Fruit fly (Drosophila melanogaster) whole organism, embryonic: ENCODE measurements around the gene CG13609.
A peak's percentile ranks its signal among the peaks of the same experiment; 100 is the strongest.

Experiments
- Atf3 ChIP-seq: fragments of 200-800 bp; sonication (Bioruptor generic); optimal IDR thresholded peaks from 3 replicates; lab custom pipeline; 2016; ENCODE audit warnings: missing biosample characterization, missing genetic modification characterization
- B-H2 ChIP-seq: fragments of 200-800 bp; sonication (Bioruptor generic); optimal IDR thresholded peaks from 2 replicates; lab custom pipeline; 2018; ENCODE audit warnings: missing biosample characterization, mild to moderate bottlenecking, missing genetic modification characterization
- BtbVII ChIP-seq: fragments of 200-800 bp; sonication (Bioruptor generic); optimal IDR thresholded peaks from 3 replicates; lab custom pipeline; 2017; ENCODE audit warnings: missing biosample characterization, mild to moderate bottlenecking, missing genetic modification characterization
- CG10431 ChIP-seq: fragments of 200-800 bp; sonication (Bioruptor generic); optimal IDR thresholded peaks from 3 replicates; lab custom pipeline; 2018; ENCODE audit warnings: missing biosample characterization, mild to moderate bottlenecking, missing genetic modification characterization
- CG10959 ChIP-seq: fragments of 200-800 bp; sonication (Bioruptor generic); IDR thresholded peaks from 2 replicates; pipeline ENCODE4 v1.3.6; 2022; ENCODE audit warnings: missing biosample characterization, missing genetic modification characterization
- CG12071 ChIP-seq: fragments of 200-800 bp; sonication (Bioruptor generic); optimal IDR thresholded peaks from 3 replicates; lab custom pipeline; 2018; ENCODE audit warnings: missing biosample characterization, mild to moderate bottlenecking, missing genetic modification characterization
- CG12104 ChIP-seq: fragments of 200-800 bp; sonication (Bioruptor generic); optimal IDR thresholded peaks from 3 replicates; lab custom pipeline; 2016; ENCODE audit warnings: missing biosample characterization, missing genetic modification characterization
- CG12299 ChIP-seq: fragments of 200-800 bp; sonication (Bioruptor generic); optimal IDR thresholded peaks from 2 replicates; lab custom pipeline; 2018; ENCODE audit warnings: missing biosample characterization, mild to moderate bottlenecking, missing genetic modification characterization
- CG14014 ChIP-seq: fragments of 200-800 bp; sonication (Bioruptor generic); IDR thresholded peaks from 2 replicates; pipeline ENCODE4 v1.3.6; 2022; ENCODE audit warnings: missing biosample characterization, missing genetic modification characterization
- CG15696 ChIP-seq: fragments of 200-800 bp; sonication (Bioruptor generic); optimal IDR thresholded peaks from 2 replicates; lab custom pipeline; 2019; ENCODE audit warnings: missing biosample characterization, mild to moderate bottlenecking, missing genetic modification characterization, moderate library complexity
- CG1647 ChIP-seq: fragments of 200-800 bp; sonication (Bioruptor generic); optimal IDR thresholded peaks from 3 replicates; lab custom pipeline; 2016; ENCODE audit warnings: missing biosample characterization, missing genetic modification characterization
- CG17802 ChIP-seq: fragments of 200-800 bp; sonication (Bioruptor generic); optimal IDR thresholded peaks from 2 replicates; lab custom pipeline; 2018; ENCODE audit warnings: missing biosample characterization, mild to moderate bottlenecking, missing genetic modification characterization, moderate library complexity
- CG2199 ChIP-seq: fragments of 200-800 bp; sonication (Bioruptor generic); IDR thresholded peaks from 3 replicates; pipeline ENCODE4 v1.3.6; 2022; ENCODE audit warnings: missing biosample characterization, missing genetic modification characterization
- CG33557 ChIP-seq: fragments of 200-800 bp; sonication (Bioruptor generic); optimal IDR thresholded peaks from 2 replicates; lab custom pipeline; 2019; ENCODE audit warnings: missing biosample characterization, mild to moderate bottlenecking, missing genetic modification characterization, moderate library complexity
- CG43689 ChIP-seq: fragments of 200-800 bp; sonication (Bioruptor generic); IDR thresholded peaks from 2 replicates; pipeline ENCODE4 v1.3.6; 2022; ENCODE audit warnings: missing biosample characterization, missing genetic modification characterization
- CG4404 ChIP-seq: fragments of 200-800 bp; sonication (Bioruptor generic); IDR thresholded peaks from 2 replicates; pipeline ENCODE4 v1.3.6; 2022; ENCODE audit warnings: missing biosample characterization, missing genetic modification characterization
- CG4730 ChIP-seq: fragments of 200-800 bp; sonication (Bioruptor generic); IDR thresholded peaks from 2 replicates; pipeline ENCODE4 v1.3.6; 2022; ENCODE audit warnings: missing biosample characterization, missing genetic modification characterization
- CG8089 ChIP-seq: fragments of 200-800 bp; sonication (Bioruptor generic); optimal IDR thresholded peaks from 3 replicates; lab custom pipeline; 2016; ENCODE audit warnings: missing biosample characterization, missing genetic modification characterization
- CG9215 ChIP-seq: fragments of 200-800 bp; sonication (Bioruptor generic); IDR thresholded peaks from 2 replicates; pipeline ENCODE4 v1.3.6; 2022; ENCODE audit warnings: missing biosample characterization, missing genetic modification characterization
- CoRest ChIP-seq: fragments of 200-800 bp; sonication (Bioruptor generic); optimal IDR thresholded peaks from 3 replicates; lab custom pipeline; 2018; ENCODE audit warnings: missing biosample characterization, mild to moderate bottlenecking, missing genetic modification characterization, moderate library complexity
- D ChIP-seq, 2 experiments: fragments of 200-800 bp in 1 of 2; fragments of >200 bp in 1 of 2; sonication (Bioruptor generic) in 1 of 2; optimal IDR thresholded peaks; 2 replicates in 1 of 2; 3 replicates in 1 of 2; lab custom pipeline; 2017; ENCODE audit warnings: mild to moderate bottlenecking in 1 of 2, missing biosample characterization in 1 of 2, missing genetic modification characterization in 1 of 2, missing genetic modification reagents in 1 of 2
- D19A ChIP-seq: fragments of 200-800 bp; optimal IDR thresholded peaks from 3 replicates; lab custom pipeline; 2019; ENCODE audit warnings: missing biosample characterization, mild to moderate bottlenecking, missing genetic modification characterization, moderate library complexity
- Drgx ChIP-seq: fragments of 200-800 bp; sonication (Bioruptor generic); IDR thresholded peaks from 2 replicates; pipeline ENCODE4 v1.3.6; 2022; ENCODE audit warnings: missing biosample characterization, missing genetic modification characterization
- MBD-R2 ChIP-seq: fragments of 200-800 bp; sonication (Bioruptor generic); IDR thresholded peaks from 2 replicates; pipeline ENCODE4 v1.3.6; 2022; ENCODE audit warnings: missing biosample characterization, missing genetic modification characterization
- Mrtf ChIP-seq: fragments of 200-800 bp; sonication (Bioruptor generic); IDR thresholded peaks from 3 replicates; pipeline ENCODE4 v1.3.6; 2022; ENCODE audit warnings: missing biosample characterization, missing genetic modification characterization
- Ravus ChIP-seq: fragments of 200-800 bp; sonication (Bioruptor generic); IDR thresholded peaks from 2 replicates; pipeline ENCODE4 v1.3.6; 2022; ENCODE audit warnings: missing biosample characterization, missing genetic modification characterization
- Sox102F ChIP-seq: fragments of 200-800 bp; sonication (Bioruptor generic); optimal IDR thresholded peaks from 2 replicates; lab custom pipeline; 2018; ENCODE audit warnings: missing biosample characterization, mild to moderate bottlenecking, missing genetic modification characterization, moderate library complexity
- Trl ChIP-seq, 3 experiments: fragments of >200 bp in 2 of 3; fragments of 200-800 bp in 1 of 3; sonication (Bioruptor generic) in 1 of 3; optimal IDR thresholded peaks; 2 replicates in 1 of 3; 3 replicates in 2 of 3; lab custom pipeline; 2016 to 2017; ENCODE audit warnings: missing biosample characterization in 1 of 3, missing genetic modification characterization in 1 of 3
- ac ChIP-seq: fragments of 200-800 bp; sonication (Bioruptor generic); optimal IDR thresholded peaks from 3 replicates; lab custom pipeline; 2017; ENCODE audit warnings: missing biosample characterization, mild to moderate bottlenecking, missing genetic modification characterization
- ase ChIP-seq: fragments of 200-800 bp; sonication (Bioruptor generic); IDR thresholded peaks from 3 replicates; pipeline ENCODE4 v1.3.6; 2022; ENCODE audit warnings: missing biosample characterization, missing genetic modification characterization
- cas ChIP-seq: fragments of 200-800 bp; sonication (Bioruptor generic); IDR thresholded peaks from 2 replicates; pipeline ENCODE4 v1.3.6; 2022; ENCODE audit warnings: missing biosample characterization, missing genetic modification characterization
- chif ChIP-seq, 2 experiments: fragments of 200-800 bp; sonication (Bioruptor generic); optimal IDR thresholded peaks; 3 replicates each; lab custom pipeline; 2016; ENCODE audit warnings: missing biosample characterization in 2 of 2, missing genetic modification characterization in 2 of 2
- crc ChIP-seq: fragments of 200-800 bp; sonication (Bioruptor generic); optimal IDR thresholded peaks from 2 replicates; lab custom pipeline; 2016; ENCODE audit warnings: missing biosample characterization, missing genetic modification characterization
- croc ChIP-seq: fragments of 200-800 bp; sonication (Bioruptor generic); conservative IDR thresholded peaks from 3 replicates; pipeline ENCODE4 v1.3.6; 2022; ENCODE audit warnings: missing biosample characterization, missing genetic modification characterization
- crol ChIP-seq: fragments of 200-800 bp; sonication (Bioruptor generic); IDR thresholded peaks from 2 replicates; pipeline ENCODE4 v1.3.6; 2022; ENCODE audit warnings: missing biosample characterization, missing genetic modification characterization
- emc ChIP-seq: fragments of 200-800 bp; sonication (Bioruptor generic); optimal IDR thresholded peaks from 2 replicates; lab custom pipeline; 2016; ENCODE audit warnings: missing biosample characterization, missing genetic modification characterization
- eve ChIP-seq, 2 experiments: fragments of >200 bp; optimal IDR thresholded peaks; 2 replicates each; lab custom pipeline; 2017; ENCODE audit warnings: missing biosample characterization in 2 of 2, missing genetic modification characterization in 2 of 2
- fd102C ChIP-seq: fragments of 200-800 bp; sonication (Bioruptor generic); optimal IDR thresholded peaks from 2 replicates; lab custom pipeline; 2018; ENCODE audit warnings: missing biosample characterization, mild to moderate bottlenecking, missing genetic modification characterization, moderate library complexity
- gcm ChIP-seq: fragments of 200-800 bp; sonication (Bioruptor generic); optimal IDR thresholded peaks from 2 replicates; lab custom pipeline; 2019; ENCODE audit warnings: missing biosample characterization, mild to moderate bottlenecking, missing genetic modification characterization, moderate library complexity
- h ChIP-seq: fragments of >200 bp; optimal IDR thresholded peaks from 2 replicates; lab custom pipeline; 2017
- hth ChIP-seq: fragments of >200 bp; optimal IDR thresholded peaks from 2 replicates; lab custom pipeline; 2017; ENCODE audit warnings: inconsistent platforms
- lola ChIP-seq, 3 experiments: fragments of >200 bp in 2 of 3; fragments of 200-800 bp in 1 of 3; sonication (Bioruptor generic) in 1 of 3; optimal IDR thresholded peaks; 2 replicates each; lab custom pipeline; 2017 to 2019; ENCODE audit warnings: missing biosample characterization in 3 of 3, missing genetic modification characterization in 3 of 3, mild to moderate bottlenecking in 1 of 3, moderate library complexity in 1 of 3
- odd ChIP-seq: fragments of 200-800 bp; sonication (Bioruptor generic); optimal IDR thresholded peaks from 2 replicates; lab custom pipeline; 2017; ENCODE audit warnings: missing biosample characterization, mild to moderate bottlenecking, missing genetic modification characterization
- prd ChIP-seq, 3 experiments: fragments of >200 bp in 2 of 3; fragments of 200-800 bp in 1 of 3; sonication (Bioruptor generic) in 1 of 3; optimal IDR thresholded peaks in 2 of 3; IDR thresholded peaks in 1 of 3; 2 replicates in 2 of 3; 3 replicates in 1 of 3; pipeline versions ENCODE4 v1.3.6 to Lab custom; 2017 to 2022; ENCODE audit warnings: missing biosample characterization in 1 of 3, missing genetic modification characterization in 1 of 3
- sc ChIP-seq, 3 experiments: fragments of >200 bp in 2 of 3; fragments of 200-800 bp in 1 of 3; sonication (Bioruptor generic) in 1 of 3; optimal IDR thresholded peaks; 2 replicates in 2 of 3; 3 replicates in 1 of 3; lab custom pipeline; 2017; ENCODE audit warnings: mild to moderate bottlenecking in 1 of 3, missing biosample characterization in 1 of 3, missing genetic modification characterization in 1 of 3, missing genetic modification reagents in 1 of 3
- schlank ChIP-seq: fragments of 200-800 bp; sonication (Bioruptor generic); optimal IDR thresholded peaks from 2 replicates; lab custom pipeline; 2018; ENCODE audit warnings: missing biosample characterization, mild to moderate bottlenecking, missing genetic modification characterization
- sim ChIP-seq: fragments of 200-800 bp; sonication (Bioruptor generic); IDR thresholded peaks from 2 replicates; pipeline ENCODE4 v1.3.6; 2022; ENCODE audit warnings: missing biosample characterization, missing genetic modification characterization
- sima ChIP-seq: fragments of 200-800 bp; sonication (Bioruptor generic); optimal IDR thresholded peaks from 2 replicates; lab custom pipeline; 2016; ENCODE audit warnings: missing biosample characterization, missing genetic modification characterization
- sqz ChIP-seq: fragments of 200-800 bp; sonication (Bioruptor generic); optimal IDR thresholded peaks from 3 replicates; lab custom pipeline; 2018; ENCODE audit warnings: missing biosample characterization, mild to moderate bottlenecking, missing genetic modification characterization
- wor ChIP-seq: fragments of 200-800 bp; sonication (Bioruptor generic); IDR thresholded peaks from 2 replicates; pipeline ENCODE4 v1.3.6; 2022; ENCODE audit warnings: missing biosample characterization, missing genetic modification characterization
- zen ChIP-seq: fragments of 200-800 bp; sonication (Bioruptor generic); optimal IDR thresholded peaks from 3 replicates; lab custom pipeline; 2018; ENCODE audit warnings: missing biosample characterization, mild to moderate bottlenecking, missing genetic modification characterization, moderate library complexity

CG13609 gene

DNA sequence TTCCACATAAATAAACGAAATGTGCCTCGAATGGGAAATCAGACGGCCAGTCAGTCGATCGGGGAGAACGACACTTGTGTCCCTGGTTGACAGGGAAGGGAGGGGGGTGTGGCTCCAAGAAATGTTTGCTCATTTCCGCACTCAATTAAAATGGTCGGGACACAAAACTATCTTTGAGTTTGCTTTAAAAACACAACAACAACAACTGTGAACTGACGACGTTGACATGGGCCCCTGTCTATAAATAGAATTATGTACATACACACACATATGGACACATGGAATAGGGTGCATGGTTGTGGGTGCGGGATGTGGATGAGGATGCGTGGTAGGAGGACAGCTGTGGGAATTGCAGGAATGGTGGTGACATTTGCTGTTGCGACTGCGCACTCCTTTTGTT, 43.2 kb downstream of the CG13609 start (continued):
- TF ChIP-seq CG33557, result peak; percentile 58
- no peak for TF ChIP-seq crc (GFP tag; lab: Kevin White, UChicago)
- TF ChIP-seq chif (GFP tag; optimal IDR thresholded peaks at IDR 0.05; lab: Kevin White, UChicago), result no peak
- no peak for TF ChIP-seq Drgx (GFP tag; lab: Robert Waterston, UW)
- TF ChIP-seq sim (GFP tag; lab: Robert Waterston, UW), result no peak
- TF ChIP-seq emc (GFP tag; lab: Kevin White, UChicago), result no peak
- TF ChIP-seq Atf3 (GFP tag; lab: Kevin White, UChicago), result no peak
- no peak for TF ChIP-seq Trl (optimal IDR thresholded peaks at IDR 0.05; lab: Kevin White, UChicago)
- TF ChIP-seq Trl (GFP tag; optimal IDR thresholded peaks at IDR 0.05; lab: Kevin White, UChicago), result no peak
- TF ChIP-seq MBD-R2, result no peak
- TF ChIP-seq eve (GFP tag; optimal IDR thresholded peaks at IDR 0.05; lab: Kevin White, UChicago), result no peak
- no peak for TF ChIP-seq CG43689 (GFP tag; lab: Robert Waterston, UW)
- TF ChIP-seq cas (GFP tag; lab: Robert Waterston, UW), result no peak
- TF ChIP-seq crol (GFP tag; lab: Robert Waterston, UW), result peak; percentile 78
- TF ChIP-seq sc (optimal IDR thresholded peaks at IDR 0.05; lab: Kevin White, UChicago), result no peak
- no peak for TF ChIP-seq sc (GFP tag; optimal IDR thresholded peaks at IDR 0.05; lab: Kevin White, UChicago)
- TF ChIP-seq Mrtf (GFP tag; lab: Robert Waterston, UW), result no peak
- TF ChIP-seq CG17802, result no peak
- TF ChIP-seq BtbVII (GFP tag; lab: Kevin White, UChicago), result no peak
- TF ChIP-seq schlank (tag; lab: Kevin White, UChicago), result no peak
- TF ChIP-seq D19A (tag; lab: Kevin White, UChicago), result peak; percentile 39
- TF ChIP-seq B-H2, result no peak
- TF ChIP-seq CG14014 (GFP tag; lab: Robert Waterston, UW), result no peak
- TF ChIP-seq CG12299 (tag; lab: Kevin White, UChicago), result no peak
- TF ChIP-seq CG8089 (GFP tag; lab: Kevin White, UChicago), result no peak
- TF ChIP-seq h (lab: Kevin White, UChicago), result no peak
- no peak for TF ChIP-seq CG12071 (GFP tag; lab: Kevin White, UChicago)
- TF ChIP-seq CG2199, result no peak
- no peak for TF ChIP-seq prd (optimal IDR thresholded peaks at IDR 0.05; lab: Kevin White, UChicago)
- no peak for TF ChIP-seq prd (GFP tag; IDR thresholded peaks at IDR 0.05; lab: Robert Waterston, UW)
- no peak for TF ChIP-seq zen (tag; lab: Kevin White, UChicago)
- no peak for TF ChIP-seq CoRest (tag; lab: Kevin White, UChicago)
- TF ChIP-seq Sox102F (GFP tag; lab: Kevin White, UChicago), result no peak
- TF ChIP-seq CG12104 (GFP tag; lab: Kevin White, UChicago), result no peak
- peak; percentile 9 for TF ChIP-seq hth (lab: Kevin White, UChicago)
- no peak for TF ChIP-seq CG4730 (GFP tag; lab: Robert Waterston, UW)
- no peak for TF ChIP-seq lola (GFP tag; optimal IDR thresholded peaks at IDR 0.05; lab: Kevin White, UChicago)
- no peak for TF ChIP-seq CG9215 (GFP tag; lab: Robert Waterston, UW)
- TF ChIP-seq CG1647, result no peak
- TF ChIP-seq CG10431 (GFP tag; lab: Kevin White, UChicago), result no peak
- TF ChIP-seq wor (GFP tag; lab: Robert Waterston, UW), result no peak
- TF ChIP-seq Ravus (GFP tag; lab: Robert Waterston, UW), result no peak
- TF ChIP-seq fd102C (GFP tag; lab: Kevin White, UChicago), result no peak
- no peak for TF ChIP-seq ase (GFP tag; lab: Robert Waterston, UW)
- no peak for TF ChIP-seq CG10959 (GFP tag; lab: Robert Waterston, UW)
- TF ChIP-seq ac (GFP tag; lab: Kevin White, UChicago), result peak; percentile 47
- no peak for TF ChIP-seq croc
- no peak for TF ChIP-seq CG4404
- no peak for TF ChIP-seq sqz (GFP tag; lab: Kevin White, UChicago)
- TF ChIP-seq CG15696 (tag; lab: Kevin White, UChicago), result peak; percentile 75
- TF ChIP-seq odd (GFP tag; lab: Kevin White, UChicago), result no peak
- no peak for TF ChIP-seq sima
- TF ChIP-seq gcm, result peak; percentile 42
- peak; percentile 4 for TF ChIP-seq D (optimal IDR thresholded peaks at IDR 0.05; lab: Kevin White, UChicago)
- peak; percentile 19 for TF ChIP-seq D (GFP tag; optimal IDR thresholded peaks at IDR 0.05; lab: Kevin White, UChicago)
